Worm (Caenorhabditis elegans) whole organism, late embryonic: Measurements from ENCODE around the gene F09E5.11.

Experiments
- C08G9.2 ChIP-seq: sonication (generic microtip); optimal IDR thresholded peaks from 2 replicates; lab custom pipeline; 2016; ENCODE audit warnings: mild to moderate bottlenecking, missing genetic modification characterization, moderate library complexity, missing compliant biosample characterization
- C38D4.7 ChIP-seq: fragments of 200-800 bp; sonication (Bioruptor generic); optimal IDR thresholded peaks from 2 replicates; lab custom pipeline; 2018; ENCODE audit warnings: mild to moderate bottlenecking, missing genetic modification characterization, moderate library complexity, missing compliant biosample characterization
- K02D7.2 ChIP-seq: sonication (generic microtip); optimal IDR thresholded peaks from 2 replicates; lab custom pipeline; 2017; ENCODE audit warnings: mild to moderate bottlenecking, missing genetic modification characterization, missing compliant biosample characterization
- ama-1 ChIP-seq: fragments of 150-350 bp; optimal IDR thresholded peaks from 2 replicates; lab custom pipeline; 2014
- ceh-18 ChIP-seq: sonication (generic microtip); optimal IDR thresholded peaks from 2 replicates; lab custom pipeline; 2016; ENCODE audit warnings: missing genetic modification characterization, missing compliant biosample characterization
- ceh-19 ChIP-seq: fragments of 200-800 bp; sonication (Bioruptor generic); optimal IDR thresholded peaks from 2 replicates; lab custom pipeline; 2018; ENCODE audit warnings: mild to moderate bottlenecking, missing genetic modification characterization, missing compliant biosample characterization
- ceh-2 ChIP-seq: sonication (generic microtip); optimal IDR thresholded peaks from 2 replicates; lab custom pipeline; 2016; ENCODE audit warnings: missing genotype, missing genetic modification characterization, missing compliant biosample characterization
- ceh-31 ChIP-seq: sonication (generic microtip); optimal IDR thresholded peaks from 2 replicates; lab custom pipeline; 2016; ENCODE audit warnings: missing genetic modification characterization, missing compliant biosample characterization
- ceh-34 ChIP-seq: sonication (generic microtip); optimal IDR thresholded peaks from 2 replicates; lab custom pipeline; 2016; ENCODE audit warnings: mild to moderate bottlenecking, missing genetic modification characterization, missing compliant biosample characterization
- ceh-45 ChIP-seq: fragments of 200-800 bp; sonication (Bioruptor generic); IDR thresholded peaks from 2 replicates; pipeline ENCODE4 v1.3.6; 2022; ENCODE audit warnings: missing genetic modification reagents, missing genetic modification characterization, missing compliant biosample characterization
- ceh-48 ChIP-seq: sonication (generic microtip); optimal IDR thresholded peaks from 2 replicates; lab custom pipeline; 2016; ENCODE audit warnings: missing genetic modification characterization, inconsistent platforms, missing compliant biosample characterization
- dmd-4 ChIP-seq: sonication (generic microtip); optimal IDR thresholded peaks from 2 replicates; lab custom pipeline; 2016; ENCODE audit warnings: borderline replicate concordance, missing genetic modification characterization, missing compliant biosample characterization
- dve-1 ChIP-seq: sonication (generic microtip); optimal IDR thresholded peaks from 2 replicates; lab custom pipeline; 2017; ENCODE audit warnings: antibody characterized with exemption, mild to moderate bottlenecking, missing genetic modification characterization, missing compliant biosample characterization
- elt-2 ChIP-seq: sonication (generic microtip); optimal IDR thresholded peaks from 2 replicates; lab custom pipeline; 2016; ENCODE audit warnings: missing genetic modification reagents, missing genetic modification characterization, missing compliant biosample characterization
- elt-4 ChIP-seq: sonication (generic microtip); optimal IDR thresholded peaks from 2 replicates; lab custom pipeline; 2016; ENCODE audit warnings: missing genetic modification characterization, missing compliant biosample characterization
- ets-4 ChIP-seq: sonication (generic microtip); optimal IDR thresholded peaks from 2 replicates; lab custom pipeline; 2016; ENCODE audit warnings: missing genetic modification characterization, missing compliant biosample characterization
- fax-1 ChIP-seq: sonication (generic microtip); optimal IDR thresholded peaks from 2 replicates; lab custom pipeline; 2016; ENCODE audit warnings: missing genotype, missing genetic modification characterization, missing compliant biosample characterization
- fkh-6 ChIP-seq: sonication (generic microtip); optimal IDR thresholded peaks from 2 replicates; lab custom pipeline; 2016; ENCODE audit warnings: missing genetic modification characterization, missing compliant biosample characterization
- gmeb-2 ChIP-seq: sonication (generic microtip); optimal IDR thresholded peaks from 2 replicates; lab custom pipeline; 2016; ENCODE audit warnings: missing genetic modification characterization, inconsistent platforms, missing compliant biosample characterization
- hlh-13 ChIP-seq: fragments of 200-800 bp; sonication (Bioruptor generic); optimal IDR thresholded peaks from 2 replicates; lab custom pipeline; 2018; ENCODE audit warnings: mild to moderate bottlenecking, missing genetic modification characterization, missing compliant biosample characterization
- hlh-30 ChIP-seq: sonication (generic microtip); optimal IDR thresholded peaks from 2 replicates; lab custom pipeline; 2017; ENCODE audit warnings: antibody characterized with exemption, missing genetic modification characterization, missing compliant biosample characterization; ENCODE audit not compliant: insufficient read depth
- hlh-8 ChIP-seq: sonication (generic microtip); optimal IDR thresholded peaks from 2 replicates; lab custom pipeline; 2016; ENCODE audit warnings: missing genotype, missing genetic modification characterization, missing compliant biosample characterization
- lin-11 ChIP-seq: fragments of 200-800 bp; sonication (Bioruptor generic); optimal IDR thresholded peaks from 2 replicates; lab custom pipeline; 2018; ENCODE audit warnings: mild to moderate bottlenecking, missing genetic modification characterization, missing compliant biosample characterization
- mec-3 ChIP-seq: sonication (generic microtip); optimal IDR thresholded peaks from 2 replicates; lab custom pipeline; 2016; ENCODE audit warnings: borderline replicate concordance, missing genetic modification characterization, missing compliant biosample characterization
- nfya-1 ChIP-seq: sonication (generic microtip); optimal IDR thresholded peaks from 2 replicates; lab custom pipeline; 2017; ENCODE audit warnings: missing genetic modification characterization, mild to moderate bottlenecking, missing compliant biosample characterization, antibody characterized with exemption, moderate library complexity
- nhr-11 ChIP-seq: fragments of 150-350 bp; optimal IDR thresholded peaks from 2 replicates; lab custom pipeline; 2014; ENCODE audit warnings: missing biosample characterization, missing genetic modification characterization
- nhr-232 ChIP-seq: sonication (generic microtip); optimal IDR thresholded peaks from 2 replicates; lab custom pipeline; 2016; ENCODE audit warnings: missing genetic modification characterization, missing compliant biosample characterization
- npax-4 ChIP-seq: sonication (generic microtip); optimal IDR thresholded peaks from 2 replicates; lab custom pipeline; 2016; ENCODE audit warnings: missing genetic modification characterization, missing compliant biosample characterization
- pag-3 ChIP-seq: sonication (generic microtip); optimal IDR thresholded peaks from 2 replicates; lab custom pipeline; 2016; ENCODE audit warnings: missing compliant biosample characterization, missing genetic modification characterization, borderline replicate concordance
- pat-9 ChIP-seq: fragments of 200-800 bp; sonication (Bioruptor generic); optimal IDR thresholded peaks from 2 replicates; lab custom pipeline; 2018; ENCODE audit warnings: mild to moderate bottlenecking, missing genetic modification characterization, moderate library complexity, missing compliant biosample characterization
- ref-2 ChIP-seq: sonication (generic microtip); optimal IDR thresholded peaks from 2 replicates; lab custom pipeline; 2016; ENCODE audit warnings: missing genetic modification characterization, missing compliant biosample characterization
- rnt-1 ChIP-seq: sonication (generic microtip); optimal IDR thresholded peaks from 2 replicates; lab custom pipeline; 2016; ENCODE audit warnings: missing genetic modification characterization, missing compliant biosample characterization
- sdc-2 ChIP-seq: sonication (generic microtip); optimal IDR thresholded peaks from 2 replicates; lab custom pipeline; 2016; ENCODE audit warnings: missing genotype, missing genetic modification characterization, missing compliant biosample characterization
- syd-9 ChIP-seq: sonication (generic microtip); optimal IDR thresholded peaks from 2 replicates; lab custom pipeline; 2016; ENCODE audit warnings: mild to moderate bottlenecking, missing genetic modification characterization, moderate library complexity, missing compliant biosample characterization
- tbx-2 ChIP-seq: sonication (generic microtip); optimal IDR thresholded peaks from 2 replicates; lab custom pipeline; 2016; ENCODE audit warnings: missing genetic modification characterization, missing compliant biosample characterization
- ttx-3 ChIP-seq: sonication (generic microtip); optimal IDR thresholded peaks from 2 replicates; lab custom pipeline; 2016; ENCODE audit warnings: missing genetic modification reagents, missing genetic modification characterization, missing compliant biosample characterization
- unc-3 ChIP-seq, 2 experiments: fragments of 200-800 bp in 1 of 2; sonication (Bioruptor generic) in 1 of 2; sonication (generic microtip) in 1 of 2; conservative IDR thresholded peaks in 1 of 2; optimal IDR thresholded peaks in 1 of 2; 2 replicates each; pipeline versions ENCODE4 v1.3.6 to Lab custom; 2016 to 2022; ENCODE audit warnings: missing compliant biosample characterization in 2 of 2, missing genetic modification characterization in 2 of 2, missing genetic modification reagents in 1 of 2
- unc-42 ChIP-seq: sonication (generic microtip); optimal IDR thresholded peaks from 2 replicates; lab custom pipeline; 2016; ENCODE audit warnings: missing genotype, missing genetic modification characterization, missing compliant biosample characterization
- unc-55 ChIP-seq: sonication (generic microtip); optimal IDR thresholded peaks from 2 replicates; lab custom pipeline; 2017; ENCODE audit warnings: missing biosample characterization, missing genetic modification reagents, missing genetic modification characterization
- unc-86 ChIP-seq: sonication (generic microtip); optimal IDR thresholded peaks from 2 replicates; lab custom pipeline; 2016; ENCODE audit warnings: missing genetic modification characterization, missing compliant biosample characterization

The F09E5.11 gene

ce11 chrII:5393090-5393489 is 35.1 kb upstream of the F09E5.11 start, which contains the start of gene brap-2:
TSS of gene brap-2 (minus strand) at chrII:5393190.
- TF ChIP-seq K02D7.2 (tag; lab: Kevin White, UChicago), result no peak
- no peak for TF ChIP-seq pag-3 (tag; lab: Kevin White, UChicago)
- TF ChIP-seq ttx-3 (tag; lab: Kevin White, UChicago), result no peak
- TF ChIP-seq mec-3 (tag; lab: Kevin White, UChicago), result no peak
- no peak for TF ChIP-seq hlh-13 (GFP tag; lab: Kevin White, UChicago)
- TF ChIP-seq fax-1 (tag; lab: Kevin White, UChicago), result no peak
- TF ChIP-seq gmeb-2 (tag; lab: Kevin White, UChicago), result no peak
- TF ChIP-seq hlh-30, result no peak
- TF ChIP-seq unc-3 (GFP tag; conservative IDR thresholded peaks at IDR 0.05; lab: Robert Waterston, UW), result no peak
- no peak for TF ChIP-seq unc-3 (tag; optimal IDR thresholded peaks at IDR 0.05; lab: Kevin White, UChicago)
- TF ChIP-seq syd-9 (tag; lab: Kevin White, UChicago), result no peak
- TF ChIP-seq, all 69 proteins: peak for 0

ce11 chrII:5391447-5391846 is 33.5 kb upstream of the F09E5.11 start:
- TF ChIP-seq unc-55 (GFP tag; lab: Kevin White, UChicago), result no peak
- TF ChIP-seq elt-2, result peak; percentile 2
- no peak for TF ChIP-seq nfya-1 (tag; lab: Kevin White, UChicago)

ce11 chrII:5389831-5390323 is 31.9 kb upstream of the F09E5.11 start, which contains the start of gene ndx-6:
TSS of gene ndx-6 (minus strand) at chrII:5389881.
- TF ChIP-seq nhr-232, result no peak
- TF ChIP-seq ets-4, result peak; percentile 16
- TF ChIP-seq ceh-19 (GFP tag; lab: Kevin White, UChicago), result peak; percentile 53
- peak; percentile 46 for TF ChIP-seq ceh-48 (tag; lab: Kevin White, UChicago)
- peak; percentile 11 for TF ChIP-seq sdc-2 (tag; lab: Kevin White, UChicago)
- TF ChIP-seq dve-1 (tag; lab: Kevin White, UChicago), result peak; percentile 40
- TF ChIP-seq npax-4, result no peak
- TF ChIP-seq C38D4.7 (GFP tag; lab: Kevin White, UChicago), result peak; percentile 16
- peak; percentile 78 for TF ChIP-seq ceh-31 (tag; lab: Kevin White, UChicago)
- TF ChIP-seq ttx-3 (tag; lab: Kevin White, UChicago), result peak; percentile 19
- peak; percentile 71 for TF ChIP-seq tbx-2 (tag; lab: Kevin White, UChicago)
- TF ChIP-seq lin-11 (tag; lab: Kevin White, UChicago), result no peak
- peak; percentile 55 for TF ChIP-seq ref-2 (tag; lab: Kevin White, UChicago)
- peak; percentile 44 for TF ChIP-seq unc-42 (tag; lab: Kevin White, UChicago)
- TF ChIP-seq unc-3 (GFP tag; conservative IDR thresholded peaks at IDR 0.05; lab: Robert Waterston, UW), result no peak
- TF ChIP-seq unc-3 (tag; optimal IDR thresholded peaks at IDR 0.05; lab: Kevin White, UChicago), result peak; percentile 58
- peak; percentile 91 for TF ChIP-seq elt-2
- TF ChIP-seq unc-86, result peak; percentile 43
- peak; percentile 14 for TF ChIP-seq C08G9.2
- TF ChIP-seq pat-9, result peak; percentile 42
- no peak for TF ChIP-seq ceh-45 (GFP tag; lab: Robert Waterston, UW)
- no peak for TF ChIP-seq ama-1 (lab: Kevin White, UChicago)
- peak; percentile 70 for TF ChIP-seq nfya-1 (tag; lab: Kevin White, UChicago)
- no peak for TF ChIP-seq elt-4
- peak; percentile 43 for TF ChIP-seq rnt-1 (tag; lab: Kevin White, UChicago)
- TF ChIP-seq ceh-2 (tag; lab: Kevin White, UChicago), result no peak
- TF ChIP-seq ceh-34 (tag; lab: Kevin White, UChicago), result peak; percentile 56
- peak; percentile 44 for TF ChIP-seq fkh-6 (tag; lab: Kevin White, UChicago)
- no peak for TF ChIP-seq nhr-11 (tag; lab: Kevin White, UChicago)
- TF ChIP-seq dmd-4 (tag; lab: Kevin White, UChicago), result no peak
- peak; percentile 60 for TF ChIP-seq ceh-18 (tag; lab: Kevin White, UChicago)
- TF ChIP-seq hlh-8 (tag; lab: Kevin White, UChicago), result peak; percentile 10
